Worm (Caenorhabditis elegans) whole organism, midembryonic: Measurements from ENCODE around the gene Y67A10A.7.

Source experiments
- T22C8.4 ChIP-seq: fragments of 200-800 bp; sonication (Bioruptor generic); IDR thresholded peaks from 2 replicates; pipeline ENCODE4 v1.3.6; 2022; ENCODE audit warnings: missing genetic modification characterization, missing compliant biosample characterization
- cog-1 ChIP-seq: sonication (generic microtip); optimal IDR thresholded peaks from 2 replicates; lab custom pipeline; 2016; ENCODE audit warnings: missing genetic modification characterization, missing compliant biosample characterization
- flt-1 ChIP-seq: fragments of 200-800 bp; sonication (Bioruptor generic); IDR thresholded peaks from 2 replicates; pipeline ENCODE4 v1.3.6; 2022; ENCODE audit warnings: missing genetic modification characterization, missing compliant biosample characterization
- klf-2 ChIP-seq: fragments of 200-800 bp; sonication (Bioruptor generic); conservative IDR thresholded peaks from 2 replicates; pipeline ENCODE4 v1.3.6; 2022; ENCODE audit warnings: missing genetic modification reagents, missing genetic modification characterization, missing compliant biosample characterization
- med-1 ChIP-seq: sonication (generic microtip); optimal IDR thresholded peaks from 2 replicates; lab custom pipeline; 2017; ENCODE audit warnings: missing genetic modification characterization, mild to moderate bottlenecking, missing compliant biosample characterization, antibody characterized with exemption, missing genetic modification reagents; ENCODE audit not compliant: insufficient read depth
- ref-1 ChIP-seq: fragments of 200-800 bp; sonication (Bioruptor generic); conservative IDR thresholded peaks from 2 replicates; pipeline ENCODE4 v1.3.6; 2022; ENCODE audit warnings: missing genetic modification reagents, missing genetic modification characterization, missing compliant biosample characterization
- tab-1 ChIP-seq: fragments of 200-800 bp; sonication (Bioruptor generic); IDR thresholded peaks from 2 replicates; pipeline ENCODE4 v1.3.6; 2022; ENCODE audit warnings: missing genetic modification characterization, missing compliant biosample characterization
- ztf-23 ChIP-seq: fragments of 200-800 bp; sonication (Bioruptor generic); IDR thresholded peaks from 2 replicates; pipeline ENCODE4 v1.3.6; 2022; ENCODE audit warnings: missing genetic modification reagents, missing genetic modification characterization, missing compliant biosample characterization

DNA sequence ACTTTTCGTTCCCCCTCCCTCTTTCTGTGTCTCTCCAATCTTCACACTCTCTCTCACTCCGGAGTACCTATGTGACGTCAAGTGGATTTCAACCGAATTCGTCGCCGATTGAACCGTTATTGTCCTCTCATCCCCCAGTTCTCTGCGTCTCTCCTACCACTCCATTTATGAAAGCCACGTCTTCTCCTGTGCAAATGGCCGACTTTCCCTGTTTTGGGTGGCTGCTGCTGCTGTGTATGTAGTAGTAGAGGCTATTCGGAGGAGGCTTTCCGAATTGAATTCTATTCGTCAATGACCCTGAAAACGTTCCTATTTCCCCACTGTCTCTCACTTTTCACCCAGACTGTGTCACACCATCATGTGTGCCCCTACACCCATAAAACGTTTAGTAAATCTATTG is 17.8 kb downstream of the Y67A10A.7 start:
- TF ChIP-seq flt-1 (GFP tag; lab: Robert Waterston, UW) (no peak), cog-1 (no peak), ref-1 (GFP tag; lab: Robert Waterston, UW) (no peak), tab-1 (GFP tag; lab: Robert Waterston, UW) (no peak), klf-2 (no peak), T22C8.4 (no peak), med-1 (GFP tag; lab: Kevin White, UChicago) (no peak), ztf-23 (no peak)
